Worm (Caenorhabditis elegans): ENCODE results near the gene Y119D3B.21.

- TF ChIP-seq med-1 (GFP tag; optimal IDR thresholded peaks at IDR 0.05; ENCODE audit: insufficient read depth), result no peak
- no peak for TF ChIP-seq cog-1 (tag; optimal IDR thresholded peaks at IDR 0.05)
- TF ChIP-seq flt-1 (GFP tag; IDR thresholded peaks at IDR 0.05), result no peak
- no peak for TF ChIP-seq tab-1 (GFP tag; IDR thresholded peaks at IDR 0.05)
- TF ChIP-seq T22C8.4 (GFP tag; IDR thresholded peaks at IDR 0.05), result peak; percentile 82
Measured at ce11 chrIII:1207027-1207426, 7.8 kb upstream of the Y119D3B.21 start.

Measured in whole organism, midembryonic.